Worm (Caenorhabditis elegans) whole organism, L2 larva: Measurements from ENCODE around the gene atl-1.

ENCODE experiments used
- C34F6.9 ChIP-seq: fragments of 150-350 bp; optimal IDR thresholded peaks from 2 replicates; lab custom pipeline; 2014; ENCODE audit warnings: missing biosample characterization, missing genetic modification characterization
- F13H6.1 ChIP-seq: sonication (generic microtip); optimal IDR thresholded peaks from 2 replicates; lab custom pipeline; 2016; ENCODE audit warnings: missing genetic modification characterization, missing compliant biosample characterization
- blmp-1 ChIP-seq: sonication (generic microtip); optimal IDR thresholded peaks from 2 replicates; lab custom pipeline; 2017; ENCODE audit warnings: missing genetic modification characterization, mild to moderate bottlenecking, missing compliant biosample characterization, antibody characterized with exemption, moderate library complexity; ENCODE audit not compliant: insufficient read depth
- ceh-16 ChIP-seq: fragments of 150-350 bp; optimal IDR thresholded peaks from 2 replicates; lab custom pipeline; 2014; ENCODE audit warnings: missing biosample characterization, missing genetic modification characterization
- crh-2 ChIP-seq: sonication (generic microtip); optimal IDR thresholded peaks from 2 replicates; lab custom pipeline; 2017; ENCODE audit warnings: missing biosample characterization, missing genetic modification characterization
- dmd-4 ChIP-seq: sonication (generic microtip); optimal IDR thresholded peaks from 2 replicates; lab custom pipeline; 2017; ENCODE audit warnings: missing biosample characterization, missing genetic modification characterization
- egl-27 ChIP-seq: sonication (generic microtip); optimal IDR thresholded peaks from 3 replicates; lab custom pipeline; 2017; ENCODE audit warnings: missing biosample characterization, missing genetic modification reagents, missing genetic modification characterization
- elt-3 ChIP-seq: sonication (generic microtip); optimal IDR thresholded peaks from 2 replicates; lab custom pipeline; 2017; ENCODE audit warnings: missing biosample characterization, missing genetic modification characterization
- fos-1 ChIP-seq: fragments of 150-350 bp; optimal IDR thresholded peaks from 2 replicates; lab custom pipeline; 2014; ENCODE audit warnings: missing biosample characterization, missing genetic modification characterization
- gmeb-1 ChIP-seq: fragments of 150-350 bp; optimal IDR thresholded peaks from 2 replicates; lab custom pipeline; 2014; ENCODE audit warnings: missing biosample characterization, missing genetic modification characterization
- lin-39 ChIP-seq: fragments of 150-350 bp; optimal IDR thresholded peaks from 2 replicates; lab custom pipeline; 2014; ENCODE audit warnings: missing biosample characterization, missing genetic modification reagents, missing genetic modification characterization
- lsy-2 ChIP-seq, 2 experiments: fragments of 150-350 bp in 1 of 2; sonication (generic microtip) in 1 of 2; optimal IDR thresholded peaks; 2 replicates each; lab custom pipeline; 2014 to 2017; ENCODE audit warnings: missing biosample characterization in 2 of 2, missing genetic modification characterization in 2 of 2
- mab-5 ChIP-seq: fragments of 150-350 bp; optimal IDR thresholded peaks from 2 replicates; lab custom pipeline; 2014; ENCODE audit warnings: missing biosample characterization, missing genetic modification characterization
- mbf-1 ChIP-seq: sonication (generic microtip); optimal IDR thresholded peaks from 2 replicates; lab custom pipeline; 2017; ENCODE audit warnings: missing biosample characterization, missing genetic modification characterization
- mdl-1 ChIP-seq, 2 experiments: fragments of 150-350 bp in 1 of 2; sonication (generic microtip) in 1 of 2; optimal IDR thresholded peaks; 2 replicates each; lab custom pipeline; 2017; ENCODE audit warnings: missing biosample characterization in 2 of 2, missing genetic modification characterization in 2 of 2
- nhr-129 ChIP-seq: fragments of 150-350 bp; optimal IDR thresholded peaks from 2 replicates; lab custom pipeline; 2014; ENCODE audit warnings: missing biosample characterization, missing genetic modification characterization
- nhr-21 ChIP-seq: fragments of 150-350 bp; optimal IDR thresholded peaks from 2 replicates; lab custom pipeline; 2014; ENCODE audit warnings: missing biosample characterization, missing genetic modification characterization
- nhr-237 ChIP-seq: fragments of 150-350 bp; optimal IDR thresholded peaks from 2 replicates; lab custom pipeline; 2014; ENCODE audit warnings: missing biosample characterization, missing genetic modification characterization
- nhr-25 ChIP-seq: fragments of 150-350 bp; sonication (generic microtip); optimal IDR thresholded peaks from 3 replicates; lab custom pipeline; 2014; ENCODE audit warnings: missing biosample characterization, missing genetic modification characterization
- nhr-6 ChIP-seq: fragments of 150-350 bp; optimal IDR thresholded peaks from 2 replicates; lab custom pipeline; 2014; ENCODE audit warnings: missing biosample characterization, missing genetic modification characterization
- peb-1 ChIP-seq: fragments of 150-350 bp; optimal IDR thresholded peaks from 2 replicates; lab custom pipeline; 2014; ENCODE audit warnings: missing biosample characterization, missing genetic modification characterization
- sem-4 ChIP-seq: fragments of 150-350 bp; optimal IDR thresholded peaks from 2 replicates; lab custom pipeline; 2014; ENCODE audit warnings: missing biosample characterization, missing genetic modification reagents, missing genetic modification characterization
- skn-1 ChIP-seq: sonication (generic microtip); optimal IDR thresholded peaks from 2 replicates; lab custom pipeline; 2017; ENCODE audit warnings: missing biosample characterization, missing genetic modification characterization
- sma-3 ChIP-seq: sonication (generic microtip); optimal IDR thresholded peaks from 2 replicates; lab custom pipeline; 2016; ENCODE audit warnings: missing genetic modification reagents, missing genetic modification characterization, missing compliant biosample characterization
- sma-9 ChIP-seq, 2 experiments: fragments of 150-350 bp in 1 of 2; sonication (generic microtip) in 1 of 2; optimal IDR thresholded peaks; 2 replicates each; lab custom pipeline; 2014 to 2016; ENCODE audit warnings: missing genetic modification characterization in 2 of 2, mild to moderate bottlenecking in 1 of 2, missing biosample characterization in 1 of 2, missing compliant biosample characterization in 1 of 2, missing genetic modification reagents in 1 of 2, moderate library complexity in 1 of 2
- snpc-4 ChIP-seq: fragments of 150-350 bp; optimal IDR thresholded peaks from 2 replicates; lab custom pipeline; 2014; ENCODE audit warnings: missing biosample characterization, missing genetic modification characterization
- unc-39 ChIP-seq: fragments of 150-350 bp; optimal IDR thresholded peaks from 2 replicates; lab custom pipeline; 2014; ENCODE audit warnings: missing biosample characterization, missing genetic modification characterization
- unc-55 ChIP-seq: fragments of 150-350 bp; sonication (generic microtip); optimal IDR thresholded peaks from 3 replicates; lab custom pipeline; 2014; ENCODE audit warnings: missing biosample characterization, missing genetic modification reagents, missing genetic modification characterization
- unc-62 ChIP-seq: fragments of 150-350 bp; optimal IDR thresholded peaks from 2 replicates; lab custom pipeline; 2014; ENCODE audit warnings: missing biosample characterization, missing genetic modification reagents, missing genetic modification characterization
- zag-1 ChIP-seq: fragments of 150-350 bp; optimal IDR thresholded peaks from 2 replicates; lab custom pipeline; 2014; ENCODE audit warnings: missing biosample characterization, missing genetic modification characterization
- ztf-1 ChIP-seq: fragments of 200-800 bp; sonication (Bioruptor generic); conservative IDR thresholded peaks from 2 replicates; pipeline ENCODE4 v1.3.6; 2022; ENCODE audit warnings: missing genetic modification characterization, missing compliant biosample characterization
- ztf-11 ChIP-seq: sonication (generic microtip); optimal IDR thresholded peaks from 2 replicates; lab custom pipeline; 2017; ENCODE audit warnings: missing biosample characterization, missing genetic modification characterization

atl-1 gene

DNA sequence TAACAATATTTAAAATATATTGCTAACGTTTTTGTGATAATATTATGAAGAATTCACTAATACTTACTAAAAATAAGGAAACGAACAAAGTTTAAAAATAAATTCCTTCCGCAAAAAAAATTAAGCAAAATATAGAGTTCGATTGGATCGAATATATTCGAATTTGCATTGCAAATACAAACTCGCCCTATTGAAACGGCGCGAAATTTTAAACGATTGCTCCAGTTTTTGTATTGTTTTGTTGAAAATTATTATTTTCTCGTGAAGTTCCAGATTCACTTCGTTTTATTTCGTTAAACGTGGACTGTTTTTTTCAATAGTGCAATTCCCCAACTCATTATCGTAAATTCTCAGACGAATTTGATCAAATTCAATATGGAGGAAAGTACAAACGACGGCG lies at the start of gene atl-1, which contains the start of gene hcp-2:
Gene atl-1 (minus strand): TSS at position 89 of the 400 bp plus-strand sequence.
Gene hcp-2 (plus strand): TSS at position 353 of the 400 bp plus-strand sequence.
- TF ChIP-seq peb-1 (tag; lab: Kevin White, UChicago), result no peak
- no peak for TF ChIP-seq mdl-1 (tag; optimal IDR thresholded peaks at IDR 0.05; lab: Kevin White, UChicago)
- TF ChIP-seq gmeb-1 (tag; lab: Kevin White, UChicago), result peak; percentile 45
- TF ChIP-seq mbf-1 (tag; lab: Kevin White, UChicago), result no peak

DNA sequence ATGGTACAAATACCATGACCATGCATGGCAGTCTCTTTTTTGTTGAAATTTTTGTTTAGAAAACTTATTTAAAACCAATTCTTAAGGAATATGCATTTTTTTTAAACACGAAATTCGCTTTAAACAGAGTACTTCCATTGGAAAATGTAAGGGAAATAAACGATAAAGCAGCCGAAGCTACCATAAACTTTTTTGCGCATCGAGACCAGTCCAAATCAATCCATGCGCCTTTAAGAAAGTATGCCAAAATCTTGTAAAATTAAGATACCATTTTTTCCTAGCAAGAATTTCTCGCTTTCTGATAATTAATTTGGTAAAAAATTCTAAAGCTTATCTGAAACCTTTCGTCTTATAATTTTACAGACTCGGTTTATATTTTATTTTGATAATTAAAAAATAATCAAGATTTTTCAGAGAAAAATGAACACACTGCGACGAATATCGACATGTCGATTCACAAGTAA lies 47.3 kb upstream of the atl-1 start, which contains the start of gene ZK287.7:
Gene ZK287.7 (plus strand): TSS at position 414 of the 464 bp plus-strand sequence.
- TF ChIP-seq ceh-16 (tag; lab: Kevin White, UChicago), result no peak
- TF ChIP-seq fos-1, result no peak
- TF ChIP-seq nhr-237, result no peak
- no peak for TF ChIP-seq unc-39
- no peak for TF ChIP-seq unc-55
- no peak for TF ChIP-seq crh-2 (tag; lab: Kevin White, UChicago)
- TF ChIP-seq zag-1, result no peak
- no peak for TF ChIP-seq mbf-1 (tag; lab: Kevin White, UChicago)
- no peak for TF ChIP-seq dmd-4 (tag; lab: Kevin White, UChicago)
- no peak for TF ChIP-seq elt-3
- no peak for TF ChIP-seq lsy-2 (tag; optimal IDR thresholded peaks at IDR 0.05; lab: Kevin White, UChicago)
- no peak for TF ChIP-seq gmeb-1 (tag; lab: Kevin White, UChicago)

DNA sequence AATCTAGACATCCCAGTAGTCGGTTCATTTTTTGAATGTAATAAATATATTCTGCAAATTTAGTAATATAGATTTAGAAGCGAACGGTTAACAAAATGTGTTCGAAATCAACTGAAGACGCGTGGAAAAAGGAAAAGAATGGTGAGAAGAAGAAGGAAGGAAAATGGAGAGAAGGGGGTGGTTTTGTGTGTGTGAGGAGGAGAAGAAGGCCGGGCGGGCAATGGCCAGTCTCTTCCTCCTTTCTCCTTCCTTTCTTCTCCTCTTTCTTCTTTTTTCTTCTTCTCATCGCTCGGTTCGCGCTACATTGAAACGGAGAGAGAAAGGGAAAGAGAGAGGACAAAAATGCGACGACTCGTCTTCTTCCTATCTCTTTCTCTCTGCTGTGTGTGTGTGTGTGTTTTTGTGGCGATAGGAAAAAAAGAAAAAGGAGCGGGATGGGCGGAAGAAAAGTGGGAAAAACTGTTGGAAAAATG lies 46.8 kb upstream of the atl-1 start, which contains the start of gene ztf-9:
Gene ztf-9 (minus strand): TSS at position 51 of the 473 bp plus-strand sequence.
- TF ChIP-seq ceh-16 (tag; lab: Kevin White, UChicago) (no peak), F13H6.1 (tag; lab: Kevin White, UChicago) (peak; percentile 78), C34F6.9 (tag; lab: Kevin White, UChicago) (peak; percentile 74), crh-2 (tag; lab: Kevin White, UChicago) (peak; percentile 57), zag-1 (peak; percentile 67), gmeb-1 (tag; lab: Kevin White, UChicago) (peak; percentile 7), lsy-2 (tag; optimal IDR thresholded peaks at IDR 0.05; lab: Kevin White, UChicago) (peak in 1 of 2 experiments; percentile 39), sma-3 (GFP tag; lab: Kevin White, UChicago) (no peak), egl-27 (tag; lab: Kevin White, UChicago) (peak; percentile 23), nhr-237 (no peak), nhr-129 (peak; percentile 86), nhr-21 (tag; lab: Kevin White, UChicago) (peak; percentile 15), fos-1 (peak; percentile 79), snpc-4 (tag; lab: Kevin White, UChicago) (peak; percentile 20), nhr-25 (tag; lab: Kevin White, UChicago) (no peak), unc-55 (peak; percentile 67), lin-39 (tag; lab: Kevin White, UChicago) (no peak), blmp-1 (peak; percentile 86), sem-4 (tag; lab: Kevin White, UChicago) (peak; percentile 7), mdl-1 (tag; optimal IDR thresholded peaks at IDR 0.05; lab: Kevin White, UChicago) (no peak)

- TF ChIP-seq nhr-129 (peak; percentile 32), fos-1 (peak; percentile 55), lsy-2 (tag; optimal IDR thresholded peaks at IDR 0.05; lab: Kevin White, UChicago) (peak; percentile 64 to 92), sma-9 (GFP tag; optimal IDR thresholded peaks at IDR 0.05; lab: Kevin White, UChicago) (peak; percentile 43), sma-9 (tag; optimal IDR thresholded peaks at IDR 0.05; lab: Kevin White, UChicago) (no peak), ztf-11 (tag; lab: Kevin White, UChicago) (no peak), ztf-1 (GFP tag; lab: Robert Waterston, UW) (no peak), sma-3 (GFP tag; lab: Kevin White, UChicago) (peak; percentile 43), nhr-6 (peak; percentile 51), blmp-1 (peak; percentile 98), crh-2 (tag; lab: Kevin White, UChicago) (peak; percentile 58), mab-5 (tag; lab: Kevin White, UChicago) (no peak), C34F6.9 (tag; lab: Kevin White, UChicago) (peak; percentile 72), skn-1 (no peak), nhr-25 (tag; lab: Kevin White, UChicago) (no peak), unc-55 (peak; percentile 43), F13H6.1 (tag; lab: Kevin White, UChicago) (peak; percentile 4), nhr-21 (tag; lab: Kevin White, UChicago) (peak; percentile 24), sem-4 (tag; lab: Kevin White, UChicago) (peak; percentile 56), gmeb-1 (tag; lab: Kevin White, UChicago) (peak; percentile 49), unc-62 (GFP tag; lab: Kevin White, UChicago) (no peak)
Measured at ce11 chrV:9690728-9691127, 45.3 kb upstream of the atl-1 start.
